Worm (Caenorhabditis elegans): ENCODE results near the gene wbp-11.

The wbp-11 gene

ce11 chrII:10146488-10146887 is 26.2 kb upstream of the wbp-11 start, which contains the start of gene pax-3:
Gene pax-3 (plus strand): TSS chrII:10146570.
- TF ChIP-seq K02D7.2 (tag; optimal IDR thresholded peaks at IDR 0.05), result no peak
- no peak for TF ChIP-seq ceh-30 (tag; optimal IDR thresholded peaks at IDR 0.05)
- no peak for TF ChIP-seq unc-3 (GFP tag; conservative IDR thresholded peaks at IDR 0.05)
- no peak for TF ChIP-seq unc-3 (tag; optimal IDR thresholded peaks at IDR 0.05)
- peak; percentile 69 for TF ChIP-seq nfya-1 (tag; optimal IDR thresholded peaks at IDR 0.05)
- no peak for TF ChIP-seq pros-1 (tag; optimal IDR thresholded peaks at IDR 0.05)
- TF ChIP-seq sox-2 (GFP tag; IDR thresholded peaks at IDR 0.05), result no peak
- no peak for TF ChIP-seq ceh-19 (GFP tag; optimal IDR thresholded peaks at IDR 0.05)
- TF ChIP-seq pqm-1 (tag; optimal IDR thresholded peaks at IDR 0.05), result no peak
- no peak for TF ChIP-seq elt-4 (tag; optimal IDR thresholded peaks at IDR 0.05)

ce11 chrII:10147502-10147901 is 25.2 kb upstream of the wbp-11 start:
- TF ChIP-seq fax-1 (tag; optimal IDR thresholded peaks at IDR 0.05), result no peak

ce11 chrII:10155106-10155505 is 17.6 kb upstream of the wbp-11 start, which contains the start of gene nlp-63:
Gene nlp-63 (plus strand): TSS chrII:10155406.
- no peak for TF ChIP-seq ceh-2 (tag; optimal IDR thresholded peaks at IDR 0.05)
- no peak for TF ChIP-seq hlh-30 (tag; optimal IDR thresholded peaks at IDR 0.05; ENCODE audit: insufficient read depth)
- no peak for TF ChIP-seq C08G9.2 (tag; optimal IDR thresholded peaks at IDR 0.05)
- TF ChIP-seq K09A11.1 (tag; optimal IDR thresholded peaks at IDR 0.05; ENCODE audit: insufficient read depth), result no peak
- no peak for TF ChIP-seq ttx-3 (tag; optimal IDR thresholded peaks at IDR 0.05)
- TF ChIP-seq dve-1 (tag; optimal IDR thresholded peaks at IDR 0.05), result no peak
- TF ChIP-seq fkh-10 (GFP tag; optimal IDR thresholded peaks at IDR 0.05), result no peak
- no peak for TF ChIP-seq hlh-6 (tag; optimal IDR thresholded peaks at IDR 0.05)
- no peak for TF ChIP-seq hlh-13 (GFP tag; optimal IDR thresholded peaks at IDR 0.05)
- no peak for TF ChIP-seq pqm-1 (tag; optimal IDR thresholded peaks at IDR 0.05)
- TF ChIP-seq tbx-7 (tag; optimal IDR thresholded peaks at IDR 0.05), result no peak
- TF ChIP-seq unc-55 (GFP tag; optimal IDR thresholded peaks at IDR 0.05), result no peak
- no peak for TF ChIP-seq che-1 (tag; optimal IDR thresholded peaks at IDR 0.05)
- TF ChIP-seq nhr-232 (tag; optimal IDR thresholded peaks at IDR 0.05), result no peak
- TF ChIP-seq pax-1 (tag; optimal IDR thresholded peaks at IDR 0.05), result no peak
- no peak for TF ChIP-seq tbx-2 (tag; optimal IDR thresholded peaks at IDR 0.05)

- TF ChIP-seq C08G9.2 (tag; optimal IDR thresholded peaks at IDR 0.05) (no peak), K02D7.2 (tag; optimal IDR thresholded peaks at IDR 0.05) (no peak), T23F11.4 (GFP tag; optimal IDR thresholded peaks at IDR 0.05) (peak; percentile 38), ceh-24 (tag; optimal IDR thresholded peaks at IDR 0.05) (no peak)
These were observed 9.9 kb upstream of the wbp-11 start for ce11 chrII:10162785-10163184.

ce11 chrII:10164137-10164536 is 8.6 kb upstream of the wbp-11 start:
- no peak for TF ChIP-seq F13H6.1 (tag; optimal IDR thresholded peaks at IDR 0.05)

ce11 chrII:10166365-10166764 is 6.4 kb upstream of the wbp-11 start:
- TF ChIP-seq C38D4.7 (GFP tag; optimal IDR thresholded peaks at IDR 0.05) (no peak), madf-2 (tag; optimal IDR thresholded peaks at IDR 0.05) (no peak), ref-2 (tag; optimal IDR thresholded peaks at IDR 0.05) (no peak), unc-86 (tag; optimal IDR thresholded peaks at IDR 0.05) (no peak), fax-1 (tag; optimal IDR thresholded peaks at IDR 0.05) (no peak), unc-3 (GFP tag; conservative IDR thresholded peaks at IDR 0.05) (no peak), unc-3 (tag; optimal IDR thresholded peaks at IDR 0.05) (no peak), C08G9.2 (tag; optimal IDR thresholded peaks at IDR 0.05) (no peak), tbx-2 (tag; optimal IDR thresholded peaks at IDR 0.05) (no peak), tbx-7 (tag; optimal IDR thresholded peaks at IDR 0.05) (no peak), T23F11.4 (GFP tag; optimal IDR thresholded peaks at IDR 0.05) (no peak), ceh-14 (tag; optimal IDR thresholded peaks at IDR 0.05) (no peak), hlh-8 (tag; optimal IDR thresholded peaks at IDR 0.05) (no peak), lin-11 (tag; optimal IDR thresholded peaks at IDR 0.05) (no peak), ets-4 (tag; optimal IDR thresholded peaks at IDR 0.05) (no peak), ceh-22 (tag; optimal IDR thresholded peaks at IDR 0.05) (no peak), hlh-30 (tag; optimal IDR thresholded peaks at IDR 0.05; ENCODE audit: insufficient read depth) (no peak)
